Fruit fly (Drosophila melanogaster) whole organism, embryonic: ENCODE results near the gene borr.

ENCODE experiments used
- CG10147 ChIP-seq: fragments of 200-800 bp; sonication (Bioruptor generic); optimal IDR thresholded peaks from 2 replicates; lab custom pipeline; 2019; ENCODE audit warnings: missing biosample characterization, mild to moderate bottlenecking, missing genetic modification characterization, moderate library complexity
- CG10267 ChIP-seq: fragments of 200-800 bp; sonication (Bioruptor generic); optimal IDR thresholded peaks from 2 replicates; lab custom pipeline; 2018; ENCODE audit warnings: missing biosample characterization, mild to moderate bottlenecking, missing genetic modification characterization, moderate library complexity
- CG10462 ChIP-seq: fragments of 200-800 bp; sonication (Bioruptor generic); optimal IDR thresholded peaks from 2 replicates; lab custom pipeline; 2016; ENCODE audit warnings: missing biosample characterization, missing genetic modification characterization
- CG11456 ChIP-seq: fragments of 200-800 bp; sonication (Bioruptor generic); IDR thresholded peaks from 3 replicates; pipeline ENCODE4 v1.3.6; 2022; ENCODE audit warnings: missing biosample characterization, missing genetic modification characterization
- CG11695 ChIP-seq: fragments of 200-800 bp; sonication (Bioruptor generic); IDR thresholded peaks from 3 replicates; pipeline ENCODE4 v1.3.6; 2022; ENCODE audit warnings: missing biosample characterization, missing genetic modification characterization
- CG12744 ChIP-seq: fragments of 200-800 bp; sonication (Bioruptor generic); optimal IDR thresholded peaks from 2 replicates; lab custom pipeline; 2016; ENCODE audit warnings: missing biosample characterization, missing genetic modification characterization
- CG15073 ChIP-seq: fragments of 200-800 bp; sonication (Bioruptor generic); optimal IDR thresholded peaks from 2 replicates; lab custom pipeline; 2016; ENCODE audit warnings: missing biosample characterization, missing genetic modification characterization
- CG16813 ChIP-seq: fragments of 200-800 bp; sonication (Bioruptor generic); IDR thresholded peaks from 3 replicates; pipeline ENCODE4 v1.3.6; 2022; ENCODE audit warnings: missing biosample characterization, missing genetic modification characterization; ENCODE audit not compliant: partially characterized antibody
- CG17568 ChIP-seq: fragments of 200-800 bp; sonication (Bioruptor generic); optimal IDR thresholded peaks from 2 replicates; lab custom pipeline; 2018; ENCODE audit warnings: missing biosample characterization, mild to moderate bottlenecking, missing genetic modification characterization, moderate library complexity
- CG18262 ChIP-seq: fragments of 200-800 bp; optimal IDR thresholded peaks from 3 replicates; lab custom pipeline; 2019; ENCODE audit warnings: missing biosample characterization, mild to moderate bottlenecking, missing genetic modification characterization, moderate library complexity
- CG18476 ChIP-seq: fragments of 200-800 bp; sonication (Bioruptor generic); optimal IDR thresholded peaks from 2 replicates; lab custom pipeline; 2016; ENCODE audit warnings: missing biosample characterization, mild to moderate bottlenecking, missing genetic modification characterization
- CG18599 ChIP-seq: fragments of 200-800 bp; sonication (Bioruptor generic); optimal IDR thresholded peaks from 3 replicates; lab custom pipeline; 2017; ENCODE audit warnings: missing biosample characterization, missing genetic modification characterization, mild to moderate bottlenecking, moderate library complexity, missing genetic modification reagents
- CG2875 ChIP-seq: fragments of 200-800 bp; sonication (Bioruptor generic); optimal IDR thresholded peaks from 2 replicates; lab custom pipeline; 2017; ENCODE audit warnings: missing biosample characterization, mild to moderate bottlenecking, missing genetic modification characterization, missing genetic modification reagents
- CG34422 ChIP-seq: fragments of 200-800 bp; sonication (Bioruptor generic); IDR thresholded peaks from 3 replicates; pipeline ENCODE4 v1.3.6; 2022; ENCODE audit warnings: missing biosample characterization, missing genetic modification characterization
- CG3847 ChIP-seq: fragments of 200-800 bp; sonication (Bioruptor generic); IDR thresholded peaks from 2 replicates; pipeline ENCODE4 v1.3.6; 2022; ENCODE audit warnings: missing biosample characterization, missing genetic modification characterization
- CG4360 ChIP-seq: fragments of 200-800 bp; sonication (Bioruptor generic); IDR thresholded peaks from 2 replicates; pipeline ENCODE4 v1.3.6; 2022; ENCODE audit warnings: missing biosample characterization, missing genetic modification characterization
- CG4424 ChIP-seq: fragments of 200-800 bp; sonication (Bioruptor generic); optimal IDR thresholded peaks from 3 replicates; lab custom pipeline; 2016; ENCODE audit warnings: missing biosample characterization, missing genetic modification characterization
- CG6175 ChIP-seq: fragments of 200-800 bp; sonication (Bioruptor generic); IDR thresholded peaks from 3 replicates; pipeline ENCODE4 v1.3.6; 2022; ENCODE audit warnings: missing biosample characterization, missing genetic modification characterization
- CG6813 ChIP-seq: fragments of 200-800 bp; sonication (Bioruptor generic); optimal IDR thresholded peaks from 2 replicates; lab custom pipeline; 2017; ENCODE audit warnings: missing biosample characterization, missing genetic modification characterization, mild to moderate bottlenecking, moderate library complexity, missing genetic modification reagents
- CG7987 ChIP-seq: fragments of 200-800 bp; sonication (Bioruptor generic); optimal IDR thresholded peaks from 2 replicates; lab custom pipeline; 2018; ENCODE audit warnings: missing biosample characterization, mild to moderate bottlenecking, missing genetic modification characterization, moderate library complexity
- CG8359 ChIP-seq: fragments of 200-800 bp; sonication (Bioruptor generic); optimal IDR thresholded peaks from 2 replicates; lab custom pipeline; 2017; ENCODE audit warnings: missing biosample characterization, mild to moderate bottlenecking, missing genetic modification characterization, borderline replicate concordance
- Dad ChIP-seq: fragments of 200-800 bp; sonication (Bioruptor generic); optimal IDR thresholded peaks from 3 replicates; lab custom pipeline; 2016; ENCODE audit warnings: missing biosample characterization, missing genetic modification characterization
- Dbx ChIP-seq: fragments of 200-800 bp; sonication (Bioruptor generic); IDR thresholded peaks from 3 replicates; pipeline ENCODE4 v1.3.6; 2022; ENCODE audit warnings: missing biosample characterization, missing genetic modification characterization
- Deaf1 ChIP-seq: fragments of 200-800 bp; optimal IDR thresholded peaks from 3 replicates; lab custom pipeline; 2019; ENCODE audit warnings: missing biosample characterization, mild to moderate bottlenecking, missing genetic modification characterization, moderate library complexity
- HLH4C ChIP-seq: fragments of 200-800 bp; sonication (Bioruptor generic); IDR thresholded peaks from 3 replicates; pipeline ENCODE4 v1.3.6; 2022; ENCODE audit warnings: missing biosample characterization, missing genetic modification characterization; ENCODE audit not compliant: partially characterized antibody
- NC2α ChIP-seq: fragments of 200-800 bp; sonication (Bioruptor generic); optimal IDR thresholded peaks from 2 replicates; lab custom pipeline; 2016; ENCODE audit warnings: missing biosample characterization, missing genetic modification characterization
- Nf-YC ChIP-seq: fragments of 200-800 bp; optimal IDR thresholded peaks from 3 replicates; lab custom pipeline; 2019; ENCODE audit warnings: missing biosample characterization, mild to moderate bottlenecking, missing genetic modification characterization, moderate library complexity
- Oaz ChIP-seq: fragments of 200-800 bp; sonication (Bioruptor generic); IDR thresholded peaks from 2 replicates; pipeline ENCODE4 v1.3.6; 2022; ENCODE audit warnings: missing biosample characterization, missing genetic modification characterization
- Xbp1 ChIP-seq: fragments of 200-800 bp; sonication (Bioruptor generic); optimal IDR thresholded peaks from 3 replicates; lab custom pipeline; 2016; ENCODE audit warnings: missing biosample characterization, mild to moderate bottlenecking, missing genetic modification characterization
- amos ChIP-seq: fragments of 200-800 bp; sonication (Bioruptor generic); IDR thresholded peaks from 2 replicates; pipeline ENCODE4 v1.3.6; 2022; ENCODE audit warnings: missing biosample characterization, missing genetic modification characterization; ENCODE audit not compliant: partially characterized antibody
- ara ChIP-seq: fragments of 200-800 bp; sonication (Bioruptor generic); IDR thresholded peaks from 2 replicates; pipeline ENCODE4 v1.3.6; 2022; ENCODE audit warnings: missing biosample characterization, missing genetic modification characterization
- bigmax ChIP-seq: fragments of 200-800 bp; sonication (Bioruptor generic); optimal IDR thresholded peaks from 2 replicates; lab custom pipeline; 2018; ENCODE audit warnings: missing biosample characterization, mild to moderate bottlenecking, missing genetic modification characterization
- crol ChIP-seq: fragments of 200-800 bp; sonication (Bioruptor generic); IDR thresholded peaks from 2 replicates; pipeline ENCODE4 v1.3.6; 2022; ENCODE audit warnings: missing biosample characterization, missing genetic modification characterization
- cwo ChIP-seq: fragments of 200-800 bp; sonication (Bioruptor generic); optimal IDR thresholded peaks from 3 replicates; lab custom pipeline; 2017; ENCODE audit warnings: missing biosample characterization, missing genetic modification characterization, mild to moderate bottlenecking, moderate library complexity, missing genetic modification reagents
- da ChIP-seq: fragments of 200-800 bp; sonication (Bioruptor generic); optimal IDR thresholded peaks from 2 replicates; lab custom pipeline; 2016; ENCODE audit warnings: missing biosample characterization, missing genetic modification characterization
- grn ChIP-seq: fragments of 200-800 bp; sonication (Bioruptor generic); optimal IDR thresholded peaks from 3 replicates; lab custom pipeline; 2017; ENCODE audit warnings: missing biosample characterization, missing genetic modification characterization
- ham ChIP-seq: fragments of 200-800 bp; sonication (Bioruptor generic); IDR thresholded peaks from 2 replicates; pipeline ENCODE4 v1.3.6; 2022; ENCODE audit warnings: missing biosample characterization, missing genetic modification characterization
- hbn ChIP-seq: fragments of 200-800 bp; sonication (Bioruptor generic); IDR thresholded peaks from 2 replicates; pipeline ENCODE4 v1.3.6; 2022; ENCODE audit warnings: missing biosample characterization, missing genetic modification characterization; ENCODE audit not compliant: partially characterized antibody
- ind ChIP-seq: fragments of 200-800 bp; sonication (Bioruptor generic); optimal IDR thresholded peaks from 3 replicates; lab custom pipeline; 2016; ENCODE audit warnings: missing biosample characterization, missing genetic modification characterization
- odd ChIP-seq: fragments of 200-800 bp; sonication (Bioruptor generic); optimal IDR thresholded peaks from 2 replicates; lab custom pipeline; 2017; ENCODE audit warnings: missing biosample characterization, mild to moderate bottlenecking, missing genetic modification characterization
- peb ChIP-seq: fragments of 200-800 bp; sonication (Bioruptor generic); IDR thresholded peaks from 2 replicates; pipeline ENCODE4 v1.3.6; 2022; ENCODE audit warnings: missing biosample characterization, missing genetic modification characterization
- salm ChIP-seq: fragments of 200-800 bp; sonication (Bioruptor generic); optimal IDR thresholded peaks from 2 replicates; lab custom pipeline; 2018; ENCODE audit warnings: missing biosample characterization, mild to moderate bottlenecking, missing genetic modification characterization
- wor ChIP-seq: fragments of 200-800 bp; sonication (Bioruptor generic); IDR thresholded peaks from 2 replicates; pipeline ENCODE4 v1.3.6; 2022; ENCODE audit warnings: missing biosample characterization, missing genetic modification characterization
- yki ChIP-seq: fragments of >200 bp; optimal IDR thresholded peaks from 3 replicates; lab custom pipeline; 2018

borr gene

DNA sequence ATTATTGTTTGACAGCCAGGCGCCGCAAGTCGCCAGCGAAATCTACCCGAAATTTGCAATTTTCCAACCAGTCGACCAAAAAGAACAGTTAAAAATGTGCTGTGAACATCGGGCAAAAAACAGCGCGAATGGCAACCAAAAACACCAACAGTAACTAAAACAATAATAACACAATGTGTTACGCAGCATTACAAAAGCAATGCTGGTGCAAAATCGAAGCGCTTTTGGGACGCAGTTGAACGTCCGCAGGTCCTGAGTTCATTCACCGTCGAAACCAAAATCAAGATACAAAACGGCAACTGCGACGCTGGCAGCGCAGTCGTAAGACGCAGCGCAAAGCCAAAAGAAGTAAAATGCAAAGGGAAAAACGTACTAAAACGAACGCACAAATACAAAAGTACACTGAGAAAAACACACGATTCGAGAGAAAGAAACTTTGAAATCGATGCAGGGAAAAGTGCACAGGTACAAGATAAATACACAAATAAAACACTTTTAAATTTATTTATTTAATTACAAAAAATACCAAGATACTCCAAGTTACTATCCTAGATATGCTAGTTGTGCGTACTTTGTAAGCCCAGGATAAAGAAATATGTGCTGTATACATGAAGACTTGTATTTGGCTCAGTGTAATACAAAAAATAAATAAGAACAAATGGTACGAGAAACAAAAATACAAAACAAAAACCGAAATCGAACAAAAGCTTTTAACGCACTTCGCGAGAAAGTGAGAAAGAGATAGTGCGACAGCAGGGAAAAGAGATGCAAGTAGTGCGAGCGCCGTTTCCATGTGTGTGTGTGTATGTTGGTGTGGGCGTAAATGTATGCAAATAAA, 41.8 kb downstream of the borr start (continued):
- TF ChIP-seq Dbx (GFP tag; lab: Robert Waterston, UW) (0 out of 3 replicates have a peak, but pooled peaks have one; percentile 26), CG34422 (GFP tag; lab: Robert Waterston, UW) (peak; percentile 57; the same call in 1 of the 3 replicates), CG10267 (tag; lab: Kevin White, UChicago) (peak; percentile 35), CG18476 (GFP tag; lab: Kevin White, UChicago) (peak; percentile 50), cwo (GFP tag; lab: Kevin White, UChicago) (peak; percentile 64), ind (GFP tag; lab: Kevin White, UChicago) (peak; percentile 33), ham (no peak), CG18599 (GFP tag; lab: Kevin White, UChicago) (peak; percentile 71), Dad (GFP tag; lab: Kevin White, UChicago) (peak; percentile 20), CG7987 (GFP tag; lab: Kevin White, UChicago) (no peak), CG8359 (GFP tag; lab: Kevin White, UChicago) (no peak), Xbp1 (GFP tag; lab: Kevin White, UChicago) (peak; percentile 46), ara (GFP tag; lab: Robert Waterston, UW) (no peak), CG4360 (GFP tag; lab: Robert Waterston, UW) (0 out of 2 replicates have a peak, but pooled peaks have one; percentile 27), CG18262 (tag; lab: Kevin White, UChicago) (peak; percentile 68), CG6175 (no peak), bigmax (GFP tag; lab: Kevin White, UChicago) (no peak), amos (GFP tag; lab: Robert Waterston, UW) (no peak), wor (GFP tag; lab: Robert Waterston, UW) (peak; percentile 33; the same call in 1 of the 2 replicates), CG10147 (GFP tag; lab: Kevin White, UChicago) (peak; percentile 66), CG3847 (no peak), CG16813 (no peak), CG2875 (peak; percentile 52), Deaf1 (tag; lab: Kevin White, UChicago) (peak; percentile 47), hbn (GFP tag; lab: Robert Waterston, UW) (no peak), CG11695 (no peak), CG12744 (no peak), CG6813 (peak; percentile 20), CG11456 (GFP tag; lab: Robert Waterston, UW) (no peak), CG10462 (GFP tag; lab: Kevin White, UChicago) (no peak), Nf-YC (tag; lab: Kevin White, UChicago) (peak; percentile 37), CG17568 (GFP tag; lab: Kevin White, UChicago) (peak; percentile 65), CG15073 (GFP tag; lab: Kevin White, UChicago) (no peak), NC2α (GFP tag; lab: Kevin White, UChicago) (no peak), grn (GFP tag; lab: Kevin White, UChicago) (peak; percentile 15), CG4424 (GFP tag; lab: Kevin White, UChicago) (peak; percentile 55), odd (GFP tag; lab: Kevin White, UChicago) (peak; percentile 65), crol (GFP tag; lab: Robert Waterston, UW) (no peak), da (GFP tag; lab: Kevin White, UChicago) (no peak), HLH4C (GFP tag; lab: Robert Waterston, UW) (no peak), salm (tag; lab: Kevin White, UChicago) (peak; percentile 20), Oaz (GFP tag; lab: Robert Waterston, UW) (peak; percentile 45; the same call in 1 of the 2 replicates), yki (lab: Kevin White, UChicago) (no peak), peb (GFP tag; lab: Robert Waterston, UW) (no peak)
